Worm (Caenorhabditis elegans) whole organism, L2 larva: ENCODE data around the gene C30G4.2.

ENCODE experiments used
- elt-1 ChIP-seq: fragments of 150-350 bp; optimal IDR thresholded peaks from 2 replicates; lab custom pipeline; 2014; ENCODE audit warnings: missing biosample characterization, missing genetic modification characterization
- lin-39 ChIP-seq: fragments of 150-350 bp; optimal IDR thresholded peaks from 2 replicates; lab custom pipeline; 2014; ENCODE audit warnings: missing biosample characterization, missing genetic modification reagents, missing genetic modification characterization
- mdl-1 ChIP-seq, 2 experiments: fragments of 150-350 bp in 1 of 2; sonication (generic microtip) in 1 of 2; optimal IDR thresholded peaks; 2 replicates each; lab custom pipeline; 2017; ENCODE audit warnings: missing biosample characterization in 2 of 2, missing genetic modification characterization in 2 of 2

ce11 chrX:17020858-17021257 lies 24.6 kb downstream of the C30G4.2 start, which contains the start of gene F35B3.4:
- TF ChIP-seq elt-1 (tag; lab: Kevin White, UChicago): no peak
- TF ChIP-seq lin-39 (tag; lab: Kevin White, UChicago): no peak
- TF ChIP-seq mdl-1 (tag; optimal IDR thresholded peaks at IDR 0.05; lab: Kevin White, UChicago): no peak
